Worm (Caenorhabditis elegans) whole organism, late embryonic: ENCODE results near the gene srz-97.
A peak's percentile ranks its signal among the peaks of the same experiment; 100 is the strongest.

ENCODE experiments used
- C08G9.2 ChIP-seq: sonication (generic microtip); optimal IDR thresholded peaks from 2 replicates; lab custom pipeline; 2016; ENCODE audit warnings: mild to moderate bottlenecking, missing genetic modification characterization, moderate library complexity, missing compliant biosample characterization
- C38D4.7 ChIP-seq: fragments of 200-800 bp; sonication (Bioruptor generic); optimal IDR thresholded peaks from 2 replicates; lab custom pipeline; 2018; ENCODE audit warnings: mild to moderate bottlenecking, missing genetic modification characterization, moderate library complexity, missing compliant biosample characterization
- K02D7.2 ChIP-seq: sonication (generic microtip); optimal IDR thresholded peaks from 2 replicates; lab custom pipeline; 2017; ENCODE audit warnings: mild to moderate bottlenecking, missing genetic modification characterization, missing compliant biosample characterization
- K09A11.1 ChIP-seq: sonication (generic microtip); optimal IDR thresholded peaks from 2 replicates; lab custom pipeline; 2017; ENCODE audit warnings: antibody characterized with exemption, mild to moderate bottlenecking, missing genetic modification characterization, missing compliant biosample characterization; ENCODE audit not compliant: insufficient read depth
- Y22D7AL.16 ChIP-seq: sonication (generic microtip); optimal IDR thresholded peaks from 2 replicates; lab custom pipeline; 2016; ENCODE audit warnings: missing genetic modification characterization, missing compliant biosample characterization
- ahr-1 ChIP-seq: sonication (generic microtip); optimal IDR thresholded peaks from 2 replicates; lab custom pipeline; 2016; ENCODE audit warnings: missing genetic modification characterization, missing compliant biosample characterization
- ama-1 ChIP-seq: fragments of 150-350 bp; optimal IDR thresholded peaks from 2 replicates; lab custom pipeline; 2014
- ceh-14 ChIP-seq: sonication (generic microtip); optimal IDR thresholded peaks from 2 replicates; lab custom pipeline; 2016; ENCODE audit warnings: missing genotype, missing genetic modification characterization, missing compliant biosample characterization
- ceh-19 ChIP-seq: fragments of 200-800 bp; sonication (Bioruptor generic); optimal IDR thresholded peaks from 2 replicates; lab custom pipeline; 2018; ENCODE audit warnings: mild to moderate bottlenecking, missing genetic modification characterization, missing compliant biosample characterization
- ceh-2 ChIP-seq: sonication (generic microtip); optimal IDR thresholded peaks from 2 replicates; lab custom pipeline; 2016; ENCODE audit warnings: missing genotype, missing genetic modification characterization, missing compliant biosample characterization
- ceh-22 ChIP-seq: sonication (generic microtip); optimal IDR thresholded peaks from 2 replicates; lab custom pipeline; 2017; ENCODE audit warnings: missing biosample characterization, missing genetic modification characterization
- ceh-24 ChIP-seq: sonication (generic microtip); optimal IDR thresholded peaks from 2 replicates; lab custom pipeline; 2016; ENCODE audit warnings: mild to moderate bottlenecking, missing genetic modification characterization, missing compliant biosample characterization
- ceh-30 ChIP-seq: fragments of 150-350 bp; optimal IDR thresholded peaks from 2 replicates; lab custom pipeline; 2014; ENCODE audit warnings: missing biosample characterization, missing genetic modification characterization
- ceh-31 ChIP-seq: sonication (generic microtip); optimal IDR thresholded peaks from 2 replicates; lab custom pipeline; 2016; ENCODE audit warnings: missing genetic modification characterization, missing compliant biosample characterization
- ceh-34 ChIP-seq: sonication (generic microtip); optimal IDR thresholded peaks from 2 replicates; lab custom pipeline; 2016; ENCODE audit warnings: mild to moderate bottlenecking, missing genetic modification characterization, missing compliant biosample characterization
- ceh-45 ChIP-seq: fragments of 200-800 bp; sonication (Bioruptor generic); IDR thresholded peaks from 2 replicates; pipeline ENCODE4 v1.3.6; 2022; ENCODE audit warnings: missing genetic modification reagents, missing genetic modification characterization, missing compliant biosample characterization
- ceh-48 ChIP-seq: sonication (generic microtip); optimal IDR thresholded peaks from 2 replicates; lab custom pipeline; 2016; ENCODE audit warnings: missing genetic modification characterization, inconsistent platforms, missing compliant biosample characterization
- ceh-6 ChIP-seq: fragments of 200-800 bp; sonication (Bioruptor generic); optimal IDR thresholded peaks from 2 replicates; lab custom pipeline; 2018; ENCODE audit warnings: mild to moderate bottlenecking, missing genetic modification characterization, missing compliant biosample characterization
- ceh-9 ChIP-seq: sonication (generic microtip); optimal IDR thresholded peaks from 2 replicates; lab custom pipeline; 2016; ENCODE audit warnings: mild to moderate bottlenecking, missing genetic modification characterization, inconsistent platforms, missing compliant biosample characterization
- che-1 ChIP-seq: sonication (generic microtip); optimal IDR thresholded peaks from 2 replicates; lab custom pipeline; 2016; ENCODE audit warnings: mild to moderate bottlenecking, missing genetic modification characterization, missing compliant biosample characterization
- dve-1 ChIP-seq: sonication (generic microtip); optimal IDR thresholded peaks from 2 replicates; lab custom pipeline; 2017; ENCODE audit warnings: antibody characterized with exemption, mild to moderate bottlenecking, missing genetic modification characterization, missing compliant biosample characterization
- elt-2 ChIP-seq: sonication (generic microtip); optimal IDR thresholded peaks from 2 replicates; lab custom pipeline; 2016; ENCODE audit warnings: missing genetic modification reagents, missing genetic modification characterization, missing compliant biosample characterization
- elt-4 ChIP-seq: sonication (generic microtip); optimal IDR thresholded peaks from 2 replicates; lab custom pipeline; 2016; ENCODE audit warnings: missing genetic modification characterization, missing compliant biosample characterization
- ets-4 ChIP-seq: sonication (generic microtip); optimal IDR thresholded peaks from 2 replicates; lab custom pipeline; 2016; ENCODE audit warnings: missing genetic modification characterization, missing compliant biosample characterization
- eyg-1 ChIP-seq: sonication (generic microtip); optimal IDR thresholded peaks from 2 replicates; lab custom pipeline; 2016; ENCODE audit warnings: missing genotype, missing genetic modification characterization, missing compliant biosample characterization
- fax-1 ChIP-seq: sonication (generic microtip); optimal IDR thresholded peaks from 2 replicates; lab custom pipeline; 2016; ENCODE audit warnings: missing genotype, missing genetic modification characterization, missing compliant biosample characterization
- fkh-10 ChIP-seq: fragments of 150-350 bp; optimal IDR thresholded peaks from 2 replicates; lab custom pipeline; 2014; ENCODE audit warnings: missing biosample characterization, missing genetic modification reagents, missing genetic modification characterization
- fkh-6 ChIP-seq: sonication (generic microtip); optimal IDR thresholded peaks from 2 replicates; lab custom pipeline; 2016; ENCODE audit warnings: missing genetic modification characterization, missing compliant biosample characterization
- hlh-13 ChIP-seq: fragments of 200-800 bp; sonication (Bioruptor generic); optimal IDR thresholded peaks from 2 replicates; lab custom pipeline; 2018; ENCODE audit warnings: mild to moderate bottlenecking, missing genetic modification characterization, missing compliant biosample characterization
- hlh-15 ChIP-seq: sonication (generic microtip); optimal IDR thresholded peaks from 2 replicates; lab custom pipeline; 2016; ENCODE audit warnings: missing genetic modification characterization, missing compliant biosample characterization
- hlh-30 ChIP-seq: sonication (generic microtip); optimal IDR thresholded peaks from 2 replicates; lab custom pipeline; 2017; ENCODE audit warnings: antibody characterized with exemption, missing genetic modification characterization, missing compliant biosample characterization; ENCODE audit not compliant: insufficient read depth
- hlh-8 ChIP-seq: sonication (generic microtip); optimal IDR thresholded peaks from 2 replicates; lab custom pipeline; 2016; ENCODE audit warnings: missing genotype, missing genetic modification characterization, missing compliant biosample characterization
- lim-6 ChIP-seq: sonication (generic microtip); optimal IDR thresholded peaks from 2 replicates; lab custom pipeline; 2016; ENCODE audit warnings: missing genetic modification characterization, missing compliant biosample characterization
- lin-11 ChIP-seq: fragments of 200-800 bp; sonication (Bioruptor generic); optimal IDR thresholded peaks from 2 replicates; lab custom pipeline; 2018; ENCODE audit warnings: mild to moderate bottlenecking, missing genetic modification characterization, missing compliant biosample characterization
- madf-2 ChIP-seq: sonication (generic microtip); optimal IDR thresholded peaks from 2 replicates; lab custom pipeline; 2017; ENCODE audit warnings: missing genetic modification characterization, missing compliant biosample characterization
- nfya-1 ChIP-seq: sonication (generic microtip); optimal IDR thresholded peaks from 2 replicates; lab custom pipeline; 2017; ENCODE audit warnings: missing genetic modification characterization, mild to moderate bottlenecking, missing compliant biosample characterization, antibody characterized with exemption, moderate library complexity
- nhr-11 ChIP-seq: fragments of 150-350 bp; optimal IDR thresholded peaks from 2 replicates; lab custom pipeline; 2014; ENCODE audit warnings: missing biosample characterization, missing genetic modification characterization
- nhr-232 ChIP-seq: sonication (generic microtip); optimal IDR thresholded peaks from 2 replicates; lab custom pipeline; 2016; ENCODE audit warnings: missing genetic modification characterization, missing compliant biosample characterization
- pag-3 ChIP-seq: sonication (generic microtip); optimal IDR thresholded peaks from 2 replicates; lab custom pipeline; 2016; ENCODE audit warnings: missing compliant biosample characterization, missing genetic modification characterization, borderline replicate concordance
- pat-9 ChIP-seq: fragments of 200-800 bp; sonication (Bioruptor generic); optimal IDR thresholded peaks from 2 replicates; lab custom pipeline; 2018; ENCODE audit warnings: mild to moderate bottlenecking, missing genetic modification characterization, moderate library complexity, missing compliant biosample characterization
- pha-2 ChIP-seq: sonication (generic microtip); optimal IDR thresholded peaks from 2 replicates; lab custom pipeline; 2017; ENCODE audit warnings: mild to moderate bottlenecking, missing genetic modification characterization, missing compliant biosample characterization
- pros-1 ChIP-seq: fragments of 150-350 bp; optimal IDR thresholded peaks from 2 replicates; lab custom pipeline; 2014; ENCODE audit warnings: missing biosample characterization, missing genetic modification reagents, missing genetic modification characterization
- ref-2 ChIP-seq: sonication (generic microtip); optimal IDR thresholded peaks from 2 replicates; lab custom pipeline; 2016; ENCODE audit warnings: missing genetic modification characterization, missing compliant biosample characterization
- rnt-1 ChIP-seq: sonication (generic microtip); optimal IDR thresholded peaks from 2 replicates; lab custom pipeline; 2016; ENCODE audit warnings: missing genetic modification characterization, missing compliant biosample characterization
- tbx-2 ChIP-seq: sonication (generic microtip); optimal IDR thresholded peaks from 2 replicates; lab custom pipeline; 2016; ENCODE audit warnings: missing genetic modification characterization, missing compliant biosample characterization
- unc-3 ChIP-seq, 2 experiments: fragments of 200-800 bp in 1 of 2; sonication (Bioruptor generic) in 1 of 2; sonication (generic microtip) in 1 of 2; conservative IDR thresholded peaks in 1 of 2; optimal IDR thresholded peaks in 1 of 2; 2 replicates each; pipeline versions ENCODE4 v1.3.6 to Lab custom; 2016 to 2022; ENCODE audit warnings: missing compliant biosample characterization in 2 of 2, missing genetic modification characterization in 2 of 2, missing genetic modification reagents in 1 of 2
- unc-42 ChIP-seq: sonication (generic microtip); optimal IDR thresholded peaks from 2 replicates; lab custom pipeline; 2016; ENCODE audit warnings: missing genotype, missing genetic modification characterization, missing compliant biosample characterization
- unc-86 ChIP-seq: sonication (generic microtip); optimal IDR thresholded peaks from 2 replicates; lab custom pipeline; 2016; ENCODE audit warnings: missing genetic modification characterization, missing compliant biosample characterization
- zip-5 ChIP-seq: sonication (generic microtip); optimal IDR thresholded peaks from 2 replicates; lab custom pipeline; 2016; ENCODE audit warnings: missing genetic modification characterization, missing compliant biosample characterization

The srz-97 gene

DNA sequence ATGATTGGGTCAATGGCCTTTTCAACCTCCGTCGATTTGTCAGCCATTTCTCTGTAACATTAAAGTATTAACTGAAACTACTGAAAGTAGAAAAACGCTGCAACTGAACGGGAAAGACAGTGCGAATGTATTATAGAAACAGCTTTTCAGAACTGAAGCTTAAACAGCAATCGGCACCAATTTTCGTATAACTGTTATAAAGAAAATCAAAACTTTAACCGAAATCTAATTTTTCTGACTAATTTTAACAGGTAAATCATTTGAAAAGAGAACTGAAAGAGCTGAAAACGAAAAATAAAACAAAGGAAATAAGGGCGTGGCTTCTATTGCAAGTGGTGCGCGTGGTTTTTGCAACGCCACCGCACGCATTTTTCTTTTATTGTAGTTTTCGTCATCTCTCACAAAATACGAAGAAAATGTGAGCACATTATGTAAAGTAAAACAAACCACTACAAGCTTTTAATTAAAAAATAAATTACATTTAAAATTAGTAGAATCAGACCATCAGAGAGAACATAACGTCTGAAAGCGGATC is 43.0 kb downstream of the srz-97 start, which contains the start of gene rrsr-1:
Gene rrsr-1, minus strand, starts transcription at position 51 of the 535 bp plus-strand sequence.
- TF ChIP-seq tbx-2 (peak; percentile 36), unc-3 (GFP tag; conservative IDR thresholded peaks at IDR 0.05; lab: Robert Waterston, UW) (no peak), unc-3 (tag; optimal IDR thresholded peaks at IDR 0.05; lab: Kevin White, UChicago) (no peak), unc-86 (tag; lab: Kevin White, UChicago) (peak; percentile 10), elt-2 (peak; percentile 6), K09A11.1 (peak; percentile 26), fax-1 (tag; lab: Kevin White, UChicago) (no peak), nfya-1 (peak; percentile 44), lin-11 (tag; lab: Kevin White, UChicago) (no peak), ceh-14 (tag; lab: Kevin White, UChicago) (peak; percentile 66), zip-5 (tag; lab: Kevin White, UChicago) (peak; percentile 13), ceh-34 (tag; lab: Kevin White, UChicago) (peak; percentile 15), ceh-31 (tag; lab: Kevin White, UChicago) (peak; percentile 25)

DNA sequence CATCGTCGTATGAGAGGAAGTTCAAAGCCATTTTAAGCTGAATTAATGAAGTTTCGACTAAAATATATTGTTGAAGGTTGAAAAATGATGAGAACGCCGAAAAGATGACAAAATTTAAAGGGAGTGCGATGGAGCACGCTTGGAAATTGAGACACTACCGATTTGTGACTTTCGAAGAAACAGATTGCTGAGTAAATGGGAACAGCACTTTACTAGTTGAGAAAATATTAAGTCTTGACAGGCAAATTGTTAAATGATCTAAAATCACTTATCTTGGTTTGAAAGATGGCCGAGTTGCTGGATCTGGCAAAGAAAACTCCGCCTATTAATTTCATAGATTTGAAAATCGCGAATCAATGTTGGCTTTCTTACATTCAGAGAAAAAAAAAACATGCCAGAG is 44.8 kb downstream of the srz-97 start, which contains the start of gene rpoa-12:
Gene rpoa-12, minus strand, starts transcription at position 37 of the 400 bp plus-strand sequence.
- TF ChIP-seq ceh-30 (tag; lab: Kevin White, UChicago) (no peak), ceh-34 (tag; lab: Kevin White, UChicago) (peak; percentile 49), nfya-1 (no peak), pha-2 (tag; lab: Kevin White, UChicago) (no peak), eyg-1 (tag; lab: Kevin White, UChicago) (no peak), Y22D7AL.16 (no peak), ama-1 (lab: Kevin White, UChicago) (no peak), che-1 (tag; lab: Kevin White, UChicago) (no peak), hlh-30 (no peak), pag-3 (no peak), ceh-48 (tag; lab: Kevin White, UChicago) (no peak), nhr-232 (tag; lab: Kevin White, UChicago) (no peak), ceh-9 (tag; lab: Kevin White, UChicago) (no peak), nhr-11 (tag; lab: Kevin White, UChicago) (no peak), fkh-10 (GFP tag; lab: Kevin White, UChicago) (no peak), K02D7.2 (no peak), unc-86 (tag; lab: Kevin White, UChicago) (no peak), ahr-1 (tag; lab: Kevin White, UChicago) (no peak), ceh-6 (GFP tag; lab: Kevin White, UChicago) (no peak), elt-2 (peak; percentile 56), C08G9.2 (tag; lab: Kevin White, UChicago) (peak; percentile 66), ceh-2 (peak; percentile 62), hlh-8 (peak; percentile 18), ceh-45 (GFP tag; lab: Robert Waterston, UW) (no peak), fax-1 (tag; lab: Kevin White, UChicago) (peak; percentile 15), rnt-1 (peak; percentile 19), dve-1 (tag; lab: Kevin White, UChicago) (no peak), fkh-6 (tag; lab: Kevin White, UChicago) (no peak), ceh-24 (no peak), pros-1 (no peak), ceh-22 (no peak), lim-6 (tag; lab: Kevin White, UChicago) (no peak), unc-42 (tag; lab: Kevin White, UChicago) (peak; percentile 49), unc-3 (GFP tag; conservative IDR thresholded peaks at IDR 0.05; lab: Robert Waterston, UW) (no peak), unc-3 (tag; optimal IDR thresholded peaks at IDR 0.05; lab: Kevin White, UChicago) (no peak), ceh-31 (tag; lab: Kevin White, UChicago) (peak; percentile 86), K09A11.1 (no peak), ets-4 (tag; lab: Kevin White, UChicago) (peak; percentile 24), hlh-13 (GFP tag; lab: Kevin White, UChicago) (no peak), hlh-15 (tag; lab: Kevin White, UChicago) (no peak), ref-2 (tag; lab: Kevin White, UChicago) (peak; percentile 50), ceh-19 (GFP tag; lab: Kevin White, UChicago) (no peak), pat-9 (no peak), C38D4.7 (no peak), elt-4 (tag; lab: Kevin White, UChicago) (no peak), madf-2 (tag; lab: Kevin White, UChicago) (no peak)
